Fruit fly (Drosophila melanogaster) whole organism, embryonic: ENCODE data around the gene CG11999.

Experiments used
- CG10147 ChIP-seq: fragments of 200-800 bp; sonication (Bioruptor generic); optimal IDR thresholded peaks from 2 replicates; lab custom pipeline; 2019; ENCODE audit warnings: missing biosample characterization, mild to moderate bottlenecking, missing genetic modification characterization, moderate library complexity
- CG10267 ChIP-seq: fragments of 200-800 bp; sonication (Bioruptor generic); optimal IDR thresholded peaks from 2 replicates; lab custom pipeline; 2018; ENCODE audit warnings: missing biosample characterization, mild to moderate bottlenecking, missing genetic modification characterization, moderate library complexity
- CG1233 ChIP-seq: fragments of 200-800 bp; sonication (Bioruptor generic); optimal IDR thresholded peaks from 4 replicates; lab custom pipeline; 2018; ENCODE audit warnings: missing biosample characterization, mild to moderate bottlenecking, missing genetic modification characterization
- CG14667 ChIP-seq: fragments of 200-800 bp; sonication (Bioruptor generic); IDR thresholded peaks from 2 replicates; pipeline ENCODE4 v1.3.6; 2022; ENCODE audit warnings: missing biosample characterization, missing genetic modification characterization
- CG15269 ChIP-seq: fragments of 200-800 bp; sonication (Bioruptor generic); optimal IDR thresholded peaks from 2 replicates; lab custom pipeline; 2018; ENCODE audit warnings: missing biosample characterization, mild to moderate bottlenecking, missing genetic modification characterization, moderate library complexity
- CG1603 ChIP-seq: fragments of 200-800 bp; sonication (Bioruptor generic); optimal IDR thresholded peaks from 2 replicates; lab custom pipeline; 2019; ENCODE audit warnings: missing biosample characterization, mild to moderate bottlenecking, missing genetic modification characterization, moderate library complexity
- CG17328 ChIP-seq: fragments of 200-800 bp; sonication (Bioruptor generic); IDR thresholded peaks from 2 replicates; pipeline ENCODE4 v1.3.6; 2022; ENCODE audit warnings: missing biosample characterization, missing genetic modification characterization
- CG17385 ChIP-seq: fragments of 200-800 bp; sonication (Bioruptor generic); optimal IDR thresholded peaks from 3 replicates; lab custom pipeline; 2018; ENCODE audit warnings: missing biosample characterization, mild to moderate bottlenecking, missing genetic modification characterization
- CG3163 ChIP-seq: fragments of 200-800 bp; sonication (Bioruptor generic); optimal IDR thresholded peaks from 3 replicates; lab custom pipeline; 2016; ENCODE audit warnings: missing biosample characterization, missing genetic modification characterization
- CG33557 ChIP-seq: fragments of 200-800 bp; sonication (Bioruptor generic); optimal IDR thresholded peaks from 2 replicates; lab custom pipeline; 2019; ENCODE audit warnings: missing biosample characterization, mild to moderate bottlenecking, missing genetic modification characterization, moderate library complexity
- CG34224 ChIP-seq: fragments of 200-800 bp; sonication (Bioruptor generic); IDR thresholded peaks from 3 replicates; pipeline ENCODE4 v1.3.6; 2022; ENCODE audit warnings: missing biosample characterization, missing genetic modification characterization; ENCODE audit not compliant: partially characterized antibody
- CG3995 ChIP-seq: fragments of 200-800 bp; sonication (Bioruptor generic); optimal IDR thresholded peaks from 3 replicates; lab custom pipeline; 2016; ENCODE audit warnings: missing biosample characterization, missing genetic modification characterization
- CG42726 ChIP-seq: fragments of 200-800 bp; sonication (Bioruptor generic); IDR thresholded peaks from 2 replicates; pipeline ENCODE4 v1.3.6; 2022; ENCODE audit warnings: missing biosample characterization, missing genetic modification characterization; ENCODE audit not compliant: partially characterized antibody
- CG5180 ChIP-seq: fragments of 200-800 bp; sonication (Bioruptor generic); optimal IDR thresholded peaks from 3 replicates; lab custom pipeline; 2017; ENCODE audit warnings: missing biosample characterization, missing genetic modification characterization, mild to moderate bottlenecking, moderate library complexity, missing genetic modification reagents
- CG7786 ChIP-seq: fragments of 200-800 bp; sonication (Bioruptor generic); optimal IDR thresholded peaks from 2 replicates; lab custom pipeline; 2016; ENCODE audit warnings: missing biosample characterization, missing genetic modification characterization
- CG9797 ChIP-seq: fragments of 200-800 bp; sonication (Bioruptor generic); optimal IDR thresholded peaks from 3 replicates; lab custom pipeline; 2018; ENCODE audit warnings: missing biosample characterization, mild to moderate bottlenecking, missing genetic modification characterization
- Dbx ChIP-seq: fragments of 200-800 bp; sonication (Bioruptor generic); IDR thresholded peaks from 3 replicates; pipeline ENCODE4 v1.3.6; 2022; ENCODE audit warnings: missing biosample characterization, missing genetic modification characterization
- Deaf1 ChIP-seq: fragments of 200-800 bp; optimal IDR thresholded peaks from 3 replicates; lab custom pipeline; 2019; ENCODE audit warnings: missing biosample characterization, mild to moderate bottlenecking, missing genetic modification characterization, moderate library complexity
- E2f2 ChIP-seq: fragments of 200-800 bp; sonication (Bioruptor generic); IDR thresholded peaks from 2 replicates; pipeline ENCODE4 v1.3.6; 2022; ENCODE audit warnings: missing biosample characterization, missing genetic modification characterization
- Hr3 ChIP-seq: fragments of 200-800 bp; sonication (Bioruptor generic); optimal IDR thresholded peaks from 3 replicates; lab custom pipeline; 2016; ENCODE audit warnings: missing biosample characterization, missing genetic modification characterization
- Hr51 ChIP-seq, 2 experiments: fragments of 200-800 bp; sonication (Bioruptor generic); optimal IDR thresholded peaks; 2 replicates in 1 of 2; 3 replicates in 1 of 2; lab custom pipeline; 2016 to 2018; ENCODE audit warnings: missing biosample characterization in 2 of 2, missing genetic modification characterization in 2 of 2, mild to moderate bottlenecking in 1 of 2, moderate library complexity in 1 of 2
- Hsf ChIP-seq: fragments of 200-800 bp; sonication (Bioruptor generic); optimal IDR thresholded peaks from 3 replicates; lab custom pipeline; 2016; ENCODE audit warnings: missing biosample characterization, missing genetic modification characterization
- Lpt ChIP-seq: fragments of >200 bp; optimal IDR thresholded peaks from 2 replicates; lab custom pipeline; 2018; ENCODE audit warnings: missing biosample characterization, missing genetic modification characterization
- MTF-1 ChIP-seq: fragments of 200-800 bp; sonication (Bioruptor generic); optimal IDR thresholded peaks from 2 replicates; lab custom pipeline; 2018; ENCODE audit warnings: missing biosample characterization, mild to moderate bottlenecking, missing genetic modification characterization, borderline replicate concordance
- Myb ChIP-seq: fragments of 200-800 bp; sonication (Bioruptor generic); optimal IDR thresholded peaks from 2 replicates; lab custom pipeline; 2016; ENCODE audit warnings: missing biosample characterization, missing genetic modification characterization
- Neu2 ChIP-seq: fragments of 200-800 bp; sonication (Bioruptor generic); optimal IDR thresholded peaks from 3 replicates; lab custom pipeline; 2016; ENCODE audit warnings: missing biosample characterization, missing genetic modification characterization, borderline replicate concordance
- ab ChIP-seq: fragments of 200-800 bp; sonication (Bioruptor generic); optimal IDR thresholded peaks from 2 replicates; lab custom pipeline; 2016; ENCODE audit warnings: missing biosample characterization, missing genetic modification characterization
- ap ChIP-seq: fragments of 200-800 bp; sonication (Bioruptor generic); IDR thresholded peaks from 2 replicates; pipeline ENCODE4 v1.3.6; 2022; ENCODE audit warnings: missing biosample characterization, missing genetic modification characterization
- cas ChIP-seq: fragments of 200-800 bp; sonication (Bioruptor generic); IDR thresholded peaks from 2 replicates; pipeline ENCODE4 v1.3.6; 2022; ENCODE audit warnings: missing biosample characterization, missing genetic modification characterization
- caup ChIP-seq: fragments of 200-800 bp; sonication (Bioruptor generic); optimal IDR thresholded peaks from 3 replicates; lab custom pipeline; 2017; ENCODE audit warnings: missing biosample characterization, mild to moderate bottlenecking, missing genetic modification characterization, moderate library complexity; ENCODE audit not compliant: severe bottlenecking
- cg ChIP-seq: fragments of 200-800 bp; sonication (Bioruptor generic); optimal IDR thresholded peaks from 3 replicates; lab custom pipeline; 2019; ENCODE audit warnings: missing biosample characterization, mild to moderate bottlenecking, missing genetic modification characterization, moderate library complexity
- ems ChIP-seq: fragments of 200-800 bp; sonication (Bioruptor generic); optimal IDR thresholded peaks from 3 replicates; lab custom pipeline; 2016; ENCODE audit warnings: missing biosample characterization, missing genetic modification characterization
- ftz-f1 ChIP-seq: fragments of 200-800 bp; sonication (Bioruptor generic); optimal IDR thresholded peaks from 2 replicates; lab custom pipeline; 2016; ENCODE audit warnings: missing biosample characterization, missing genetic modification characterization
- gfzf ChIP-seq: fragments of 200-800 bp; sonication (Bioruptor generic); optimal IDR thresholded peaks from 2 replicates; lab custom pipeline; 2016; ENCODE audit warnings: missing biosample characterization, mild to moderate bottlenecking, missing genetic modification characterization, moderate library complexity
- knrl ChIP-seq: fragments of 200-800 bp; sonication (Bioruptor generic); IDR thresholded peaks from 3 replicates; pipeline ENCODE4 v1.3.6; 2022; ENCODE audit warnings: missing biosample characterization, missing genetic modification characterization; ENCODE audit not compliant: partially characterized antibody
- mld ChIP-seq: fragments of 200-800 bp; sonication (Bioruptor generic); IDR thresholded peaks from 3 replicates; pipeline ENCODE4 v1.3.6; 2022; ENCODE audit warnings: missing biosample characterization, missing genetic modification characterization; ENCODE audit not compliant: partially characterized antibody
- odd ChIP-seq: fragments of 200-800 bp; sonication (Bioruptor generic); optimal IDR thresholded peaks from 2 replicates; lab custom pipeline; 2017; ENCODE audit warnings: missing biosample characterization, mild to moderate bottlenecking, missing genetic modification characterization
- pan ChIP-seq, 4 experiments: fragments of >200 bp in 3 of 4; fragments of 200-800 bp in 1 of 4; sonication (Bioruptor generic) in 1 of 4; optimal IDR thresholded peaks in 3 of 4; IDR thresholded peaks in 1 of 4; 2 replicates each; pipeline versions ENCODE4 v1.3.6 to Lab custom; 2017 to 2022; ENCODE audit warnings: missing biosample characterization in 2 of 4, missing genetic modification characterization in 2 of 4, mixed read lengths in 1 of 4
- peb ChIP-seq: fragments of 200-800 bp; sonication (Bioruptor generic); IDR thresholded peaks from 2 replicates; pipeline ENCODE4 v1.3.6; 2022; ENCODE audit warnings: missing biosample characterization, missing genetic modification characterization
- pfk ChIP-seq: fragments of 200-800 bp; sonication (Bioruptor generic); optimal IDR thresholded peaks from 2 replicates; lab custom pipeline; 2018; ENCODE audit warnings: missing biosample characterization, mild to moderate bottlenecking, missing genetic modification characterization, moderate library complexity
- pros ChIP-seq: fragments of 200-800 bp; sonication (Bioruptor generic); optimal IDR thresholded peaks from 3 replicates; lab custom pipeline; 2019; ENCODE audit warnings: missing biosample characterization, mild to moderate bottlenecking, missing genetic modification characterization, moderate library complexity
- sd ChIP-seq: fragments of 200-800 bp; sonication (Bioruptor generic); optimal IDR thresholded peaks from 3 replicates; lab custom pipeline; 2018; ENCODE audit warnings: missing biosample characterization, mild to moderate bottlenecking, missing genetic modification characterization, moderate library complexity
- slp2 ChIP-seq: fragments of 200-800 bp; sonication (Bioruptor generic); optimal IDR thresholded peaks from 2 replicates; lab custom pipeline; 2016; ENCODE audit warnings: missing biosample characterization, missing genetic modification characterization
- ssp ChIP-seq: fragments of 200-800 bp; sonication (Bioruptor generic); IDR thresholded peaks from 2 replicates; pipeline ENCODE4 v1.3.6; 2022; ENCODE audit warnings: missing biosample characterization, missing genetic modification characterization
- usp ChIP-seq: fragments of >200 bp; optimal IDR thresholded peaks from 2 replicates; lab custom pipeline; 2017; ENCODE audit warnings: missing biosample characterization, missing genetic modification characterization
- vfl ChIP-seq: fragments of 200-800 bp; sonication (Bioruptor generic); optimal IDR thresholded peaks from 2 replicates; lab custom pipeline; 2016; ENCODE audit warnings: missing biosample characterization, missing genetic modification characterization
- wdn ChIP-seq: fragments of 200-800 bp; sonication (Bioruptor generic); IDR thresholded peaks from 2 replicates; pipeline ENCODE4 v1.3.6; 2022; ENCODE audit warnings: missing biosample characterization, missing genetic modification characterization
- wor ChIP-seq: fragments of 200-800 bp; sonication (Bioruptor generic); IDR thresholded peaks from 2 replicates; pipeline ENCODE4 v1.3.6; 2022; ENCODE audit warnings: missing biosample characterization, missing genetic modification characterization

CG11999 gene

DNA sequence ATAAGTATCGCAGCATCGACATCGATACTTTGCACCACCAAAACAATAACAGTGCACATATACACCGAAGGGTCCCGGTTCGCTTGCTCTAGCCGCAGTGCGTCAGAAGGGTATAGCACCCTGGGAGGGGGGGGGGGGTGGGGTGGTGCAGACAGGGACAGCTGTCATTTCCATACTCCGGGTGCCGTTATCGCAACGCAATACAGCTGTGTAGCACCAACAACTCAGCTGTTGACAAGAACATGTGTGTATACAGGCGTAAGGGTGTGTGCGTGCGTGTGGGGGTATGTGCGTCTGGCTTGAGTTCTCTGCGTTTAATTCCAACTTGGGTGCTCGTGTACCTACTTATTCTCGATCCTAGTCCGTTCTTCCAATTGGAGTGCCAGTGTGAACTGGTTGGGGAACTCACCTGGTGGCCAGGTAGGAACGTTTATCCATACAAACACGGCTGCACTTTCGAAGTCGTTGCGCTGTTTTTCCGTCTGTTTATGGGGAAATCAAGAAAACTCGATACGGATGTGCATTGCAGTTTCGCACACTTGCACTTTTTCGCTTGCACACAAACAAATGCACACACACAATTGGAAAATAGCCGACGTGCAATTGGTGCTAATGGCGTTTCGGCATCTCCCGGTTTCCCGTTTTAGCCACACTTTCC lies 13.1 kb upstream of the CG11999 start (continued):
- TF ChIP-seq gfzf (no peak), CG9797 (GFP tag; lab: Kevin White, UChicago) (no peak), pan (optimal IDR thresholded peaks at IDR 0.05; lab: Kevin White, UChicago) (no peak), pan (GFP tag; optimal IDR thresholded peaks at IDR 0.05 in 1 of 2, IDR thresholded peaks at IDR 0.05 in 1 of 2) (peak in 1 of 2 experiments; percentile 15), CG1603 (tag; lab: Kevin White, UChicago) (peak; percentile 4), Neu2 (GFP tag; lab: Kevin White, UChicago) (peak; percentile 42), CG3995 (no peak), CG17328 (GFP tag; lab: Robert Waterston, UW) (0 out of 2 replicates have a peak, but pooled peaks have one; percentile 27), CG42726 (GFP tag; lab: Robert Waterston, UW) (no peak), E2f2 (GFP tag; lab: Robert Waterston, UW) (no peak), Hr51 (GFP tag; optimal IDR thresholded peaks at IDR 0.05; lab: Kevin White, UChicago) (no peak), CG10147 (GFP tag; lab: Kevin White, UChicago) (no peak), vfl (no peak), caup (peak; percentile 50), Lpt (GFP tag; lab: Kevin White, UChicago) (no peak), CG33557 (GFP tag; lab: Kevin White, UChicago) (no peak), CG7786 (GFP tag; lab: Kevin White, UChicago) (no peak), MTF-1 (peak; percentile 28), cg (peak; percentile 91), slp2 (no peak), Deaf1 (no peak), CG10267 (no peak), pfk (GFP tag; lab: Kevin White, UChicago) (peak; percentile 68), CG1233 (GFP tag; lab: Kevin White, UChicago) (no peak), odd (GFP tag; lab: Kevin White, UChicago) (no peak), CG15269 (tag; lab: Kevin White, UChicago) (peak; percentile 24), pros (GFP tag; lab: Kevin White, UChicago) (peak; percentile 83), CG14667 (GFP tag; lab: Robert Waterston, UW) (peak; percentile 16; the same call in 1 of the 2 replicates), ab (GFP tag; lab: Kevin White, UChicago) (no peak), ftz-f1 (GFP tag; lab: Kevin White, UChicago) (no peak), ems (GFP tag; lab: Kevin White, UChicago) (no peak), sd (tag; lab: Kevin White, UChicago) (peak; percentile 53), CG3163 (GFP tag; lab: Kevin White, UChicago) (no peak), Hr3 (no peak), mld (no peak), ssp (GFP tag; lab: Robert Waterston, UW) (no peak), ap (no peak), peb (GFP tag; lab: Robert Waterston, UW) (no peak), usp (GFP tag; lab: Kevin White, UChicago) (no peak), wdn (GFP tag; lab: Robert Waterston, UW) (no peak), cas (0 out of 2 replicates have a peak, but pooled peaks have one; percentile 7), Myb (GFP tag; lab: Kevin White, UChicago) (no peak), Dbx (GFP tag; lab: Robert Waterston, UW) (peak; percentile 48; the same call in 1 of the 3 replicates), CG34224 (GFP tag; lab: Robert Waterston, UW) (peak; percentile 37; the same call in 2 of the 3 replicates), CG5180 (GFP tag; lab: Kevin White, UChicago) (peak; percentile 0), CG17385 (GFP tag; lab: Kevin White, UChicago) (no peak), Hsf (no peak), wor (GFP tag; lab: Robert Waterston, UW) (no peak), knrl (GFP tag; lab: Robert Waterston, UW) (no peak)
